Worm (Caenorhabditis elegans) whole organism, L4/young adult: ENCODE data around the gene sup-9.

Source experiments
- dao-5 ChIP-seq: sonication (generic microtip); optimal IDR thresholded peaks from 2 replicates; lab custom pipeline; 2016; ENCODE audit warnings: missing genotype, missing genetic modification characterization, moderate library complexity, missing compliant biosample characterization
- him-1 ChIP-seq: sonication (generic microtip); optimal IDR thresholded peaks from 2 replicates; lab custom pipeline; 2016; ENCODE audit warnings: missing genotype, missing genetic modification reagents, missing genetic modification characterization, missing compliant biosample characterization

DNA sequence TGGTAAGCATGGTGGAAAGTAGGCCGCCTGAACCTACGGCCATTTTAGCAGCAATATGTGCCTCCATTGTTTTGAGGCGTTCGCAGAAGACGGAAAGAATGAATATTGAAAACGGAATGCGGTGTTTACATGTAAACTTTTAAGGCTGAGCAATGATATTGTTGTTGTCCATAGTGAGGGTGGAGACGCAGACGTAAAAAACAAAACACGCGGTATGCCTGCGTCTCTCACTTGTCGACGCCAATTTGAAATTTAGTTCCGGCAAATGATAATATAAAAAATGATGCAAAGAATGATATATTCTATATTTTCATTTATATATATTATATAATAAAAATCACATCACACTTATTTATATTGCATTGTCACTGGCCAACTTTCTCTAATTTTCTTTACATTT lies 21.0 kb upstream of the sup-9 start, which contains the start of gene Y47G7B.2:
- TF ChIP-seq him-1 (tag; lab: Kevin White, UChicago) (no peak), dao-5 (tag; lab: Kevin White, UChicago) (no peak)
